Fruit fly (Drosophila melanogaster) whole organism, wandering third instar larva: ENCODE measurements around the gene CG14422.

Experiments
- CrebA ChIP-seq: fragments of 200-800 bp; sonication (Bioruptor generic); optimal IDR thresholded peaks from 2 replicates; lab custom pipeline; 2016; ENCODE audit warnings: missing biosample characterization, mild to moderate bottlenecking, missing genetic modification characterization, borderline replicate concordance
- Dfd ChIP-seq: fragments of >200 bp; optimal IDR thresholded peaks from 2 replicates; lab custom pipeline; 2017; ENCODE audit warnings: missing biosample characterization, missing genetic modification characterization
- Myc ChIP-seq: fragments of >200 bp; optimal IDR thresholded peaks from 2 replicates; lab custom pipeline; 2017
- br ChIP-seq: fragments of 200-800 bp; sonication (Bioruptor generic); optimal IDR thresholded peaks from 2 replicates; lab custom pipeline; 2016; ENCODE audit warnings: missing biosample characterization, missing genetic modification characterization
- foxo ChIP-seq, 2 experiments: fragments of 200-800 bp; sonication (Bioruptor generic); optimal IDR thresholded peaks; 2 replicates in 1 of 2; 3 replicates in 1 of 2; lab custom pipeline; 2016 to 2017; ENCODE audit warnings: missing biosample characterization in 2 of 2, missing genetic modification characterization in 2 of 2
- pan ChIP-seq: fragments of >200 bp; optimal IDR thresholded peaks from 2 replicates; lab custom pipeline; 2017
- tai ChIP-seq: sonication (Bioruptor generic); optimal IDR thresholded peaks from 2 replicates; lab custom pipeline; 2016; ENCODE audit warnings: missing biosample characterization, missing genetic modification characterization
- usp ChIP-seq: fragments of >200 bp; optimal IDR thresholded peaks from 2 replicates; lab custom pipeline; 2017; ENCODE audit warnings: missing biosample characterization, missing genetic modification characterization

dm6 chrX:2963790-2964335, 20.7 kb downstream of the CG14422 start:
- no peak for TF ChIP-seq br (GFP tag; lab: Kevin White, UChicago)
- TF ChIP-seq Dfd (GFP tag; lab: Kevin White, UChicago), result no peak
- TF ChIP-seq foxo (GFP tag; optimal IDR thresholded peaks at IDR 0.05; lab: Kevin White, UChicago), result no peak
- no peak for TF ChIP-seq pan (lab: Kevin White, UChicago)
- TF ChIP-seq usp (GFP tag; lab: Kevin White, UChicago), result no peak
- TF ChIP-seq tai, result no peak
- no peak for TF ChIP-seq Myc (lab: Kevin White, UChicago)
- TF ChIP-seq CrebA (GFP tag; lab: Kevin White, UChicago), result no peak
